Worm (Caenorhabditis elegans) whole organism, L3 larva: Measurements from ENCODE around the gene mpz-1.

Source experiments
- R02D3.7 ChIP-seq: fragments of 150-350 bp; optimal IDR thresholded peaks from 2 replicates; lab custom pipeline; 2014; ENCODE audit warnings: missing biosample characterization, missing genetic modification characterization
- ZK546.5 ChIP-seq: sonication (generic microtip); optimal IDR thresholded peaks from 2 replicates; lab custom pipeline; 2017; ENCODE audit warnings: missing biosample characterization, missing genetic modification characterization
- ceh-28 ChIP-seq: fragments of 150-350 bp; optimal IDR thresholded peaks from 2 replicates; lab custom pipeline; 2014; ENCODE audit warnings: missing biosample characterization, missing genetic modification reagents, missing genetic modification characterization
- ceh-82 ChIP-seq: fragments of 150-350 bp; optimal IDR thresholded peaks from 2 replicates; lab custom pipeline; 2014; ENCODE audit warnings: missing biosample characterization, missing genetic modification characterization
- egl-27 ChIP-seq: sonication (generic microtip); optimal IDR thresholded peaks from 4 replicates; lab custom pipeline; 2017; ENCODE audit warnings: missing biosample characterization, missing genetic modification reagents, missing genetic modification characterization
- elt-3 ChIP-seq, 3 experiments: fragments of 150-350 bp in 1 of 3; sonication (generic microtip) in 2 of 3; optimal IDR thresholded peaks; 2 replicates in 2 of 3; 4 replicates in 1 of 3; lab custom pipeline; 2014 to 2017; ENCODE audit warnings: missing biosample characterization in 3 of 3, missing genetic modification characterization in 3 of 3
- fkh-10 ChIP-seq: sonication (generic microtip); optimal IDR thresholded peaks from 2 replicates; lab custom pipeline; 2017; ENCODE audit warnings: missing biosample characterization, missing genetic modification reagents, missing genetic modification characterization
- fos-1 ChIP-seq: fragments of 150-350 bp; optimal IDR thresholded peaks from 2 replicates; lab custom pipeline; 2014; ENCODE audit warnings: missing biosample characterization, missing genetic modification characterization
- lin-15B ChIP-seq: fragments of 150-350 bp; optimal IDR thresholded peaks from 2 replicates; lab custom pipeline; 2014; ENCODE audit warnings: missing biosample characterization, missing genetic modification characterization
- nfya-1 ChIP-seq: sonication (generic microtip); optimal IDR thresholded peaks from 2 replicates; lab custom pipeline; 2017; ENCODE audit warnings: missing genetic modification characterization, mild to moderate bottlenecking, missing compliant biosample characterization, antibody characterized with exemption, moderate library complexity; ENCODE audit not compliant: insufficient read depth
- nhr-11 ChIP-seq: fragments of 150-350 bp; optimal IDR thresholded peaks from 2 replicates; lab custom pipeline; 2014; ENCODE audit warnings: missing biosample characterization, missing genetic modification characterization
- pha-4 ChIP-seq: fragments of 150-350 bp; optimal IDR thresholded peaks from 2 replicates; lab custom pipeline; 2014; ENCODE audit warnings: missing biosample characterization, missing genetic modification reagents, missing genetic modification characterization
- pqm-1 ChIP-seq: fragments of 150-350 bp; optimal IDR thresholded peaks from 2 replicates; lab custom pipeline; 2017; ENCODE audit warnings: missing biosample characterization, missing genetic modification characterization, inconsistent platforms
- ztf-11 ChIP-seq: fragments of 150-350 bp; optimal IDR thresholded peaks from 2 replicates; lab custom pipeline; 2014; ENCODE audit warnings: missing biosample characterization, missing genetic modification characterization

ce11 chrII:10696060-10696459 lies 81.9 kb downstream of the mpz-1 start:
- peak; percentile 5 for TF ChIP-seq fkh-10
- no peak for TF ChIP-seq pha-4
- TF ChIP-seq pqm-1 (tag; lab: Kevin White, UChicago), result no peak
- TF ChIP-seq elt-3 (tag; optimal IDR thresholded peaks at IDR 0.05; lab: Kevin White, UChicago), result no peak
- TF ChIP-seq fos-1 (tag; lab: Kevin White, UChicago), result no peak
- no peak for TF ChIP-seq ceh-82 (tag; lab: Kevin White, UChicago)
- no peak for TF ChIP-seq R02D3.7
- no peak for TF ChIP-seq ZK546.5 (tag; lab: Kevin White, UChicago)
- TF ChIP-seq ztf-11 (tag; lab: Kevin White, UChicago), result no peak
- no peak for TF ChIP-seq egl-27
- no peak for TF ChIP-seq nhr-11 (tag; lab: Kevin White, UChicago)
- no peak for TF ChIP-seq lin-15B (tag; lab: Kevin White, UChicago)
- no peak for TF ChIP-seq nfya-1 (tag; lab: Kevin White, UChicago)
- no peak for TF ChIP-seq ceh-28 (tag; lab: Kevin White, UChicago)
